Worm (Caenorhabditis elegans): ENCODE results near the gene clec-122.

DNA sequence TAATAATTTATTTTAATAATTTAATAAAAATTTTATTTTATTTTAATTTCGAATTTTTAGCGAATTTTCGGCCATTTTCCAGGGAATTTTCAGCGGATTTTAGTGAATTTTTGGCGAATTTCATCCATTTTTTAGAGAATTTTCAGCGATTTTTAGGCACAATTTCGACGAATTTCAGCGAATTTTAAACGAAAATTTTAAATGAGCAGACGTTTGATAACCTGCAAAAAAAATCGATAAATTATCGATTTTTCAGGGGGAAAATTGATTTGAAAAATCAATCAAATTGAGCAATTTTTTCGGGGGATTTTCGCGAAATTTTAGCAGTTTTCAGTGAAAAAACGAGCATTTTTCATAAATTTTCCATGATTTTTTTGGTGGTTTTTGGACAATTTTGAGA lies 37.2 kb upstream of the clec-122 start:
- no peak for TF ChIP-seq nhr-76 (tag; optimal IDR thresholded peaks at IDR 0.05)
- TF ChIP-seq fos-1 (tag; optimal IDR thresholded peaks at IDR 0.05), result no peak
- no peak for TF ChIP-seq elt-2 (tag; optimal IDR thresholded peaks at IDR 0.05)
